Fruit fly (Drosophila melanogaster) whole organism, embryonic: ENCODE data around the gene HIPP1.

Source experiments
- Adf1 ChIP-seq: fragments of 200-800 bp; sonication (Bioruptor generic); IDR thresholded peaks from 2 replicates; pipeline ENCODE4 v1.3.6; 2022; ENCODE audit warnings: missing biosample characterization, missing genetic modification characterization
- Awh ChIP-seq: fragments of 200-800 bp; sonication (Bioruptor generic); IDR thresholded peaks from 2 replicates; pipeline ENCODE4, ENCODE4 v1.3.6; 2022; ENCODE audit warnings: missing biosample characterization, missing genetic modification characterization
- BEAF-32 ChIP-seq: fragments of 200-800 bp; sonication (Bioruptor generic); optimal IDR thresholded peaks from 3 replicates; lab custom pipeline; 2017; ENCODE audit warnings: missing biosample characterization, missing genetic modification characterization, mild to moderate bottlenecking, moderate library complexity, missing genetic modification reagents
- Bgb ChIP-seq: fragments of 200-800 bp; sonication (Bioruptor generic); IDR thresholded peaks from 2 replicates; pipeline ENCODE4 v1.3.6; 2022; ENCODE audit warnings: missing biosample characterization, missing genetic modification characterization; ENCODE audit not compliant: partially characterized antibody
- CG10979 ChIP-seq: fragments of 200-800 bp; sonication (Bioruptor generic); optimal IDR thresholded peaks from 2 replicates; lab custom pipeline; 2018; ENCODE audit warnings: missing biosample characterization, mild to moderate bottlenecking, missing genetic modification characterization, moderate library complexity
- CG11504 ChIP-seq: fragments of 200-800 bp; sonication (Bioruptor generic); optimal IDR thresholded peaks from 3 replicates; lab custom pipeline; 2019; ENCODE audit warnings: missing biosample characterization, mild to moderate bottlenecking, missing genetic modification characterization, moderate library complexity
- CG11560 ChIP-seq: fragments of 200-800 bp; sonication (Bioruptor generic); IDR thresholded peaks from 3 replicates; pipeline ENCODE4 v1.3.6; 2022; ENCODE audit warnings: missing biosample characterization, missing genetic modification characterization
- CG12391 ChIP-seq: fragments of 200-800 bp; sonication (Bioruptor generic); optimal IDR thresholded peaks from 3 replicates; lab custom pipeline; 2018; ENCODE audit warnings: missing biosample characterization, mild to moderate bottlenecking, missing genetic modification characterization, moderate library complexity
- CG12744 ChIP-seq: fragments of 200-800 bp; sonication (Bioruptor generic); optimal IDR thresholded peaks from 2 replicates; lab custom pipeline; 2016; ENCODE audit warnings: missing biosample characterization, missing genetic modification characterization
- CG12942 ChIP-seq: fragments of 200-800 bp; sonication (Bioruptor generic); optimal IDR thresholded peaks from 3 replicates; lab custom pipeline; 2016; ENCODE audit warnings: missing biosample characterization, missing genetic modification characterization
- CG14860 ChIP-seq: fragments of 200-800 bp; sonication (Bioruptor generic); IDR thresholded peaks from 3 replicates; pipeline ENCODE4 v1.3.6; 2022; ENCODE audit warnings: missing biosample characterization, missing genetic modification characterization; ENCODE audit not compliant: partially characterized antibody
- CG17186 ChIP-seq: fragments of 200-800 bp; sonication (Bioruptor generic); optimal IDR thresholded peaks from 3 replicates; lab custom pipeline; 2017; ENCODE audit warnings: missing biosample characterization, missing genetic modification reagents, missing genetic modification characterization
- CG17359 ChIP-seq: fragments of 200-800 bp; sonication (Bioruptor generic); optimal IDR thresholded peaks from 3 replicates; lab custom pipeline; 2018; ENCODE audit warnings: missing biosample characterization, mild to moderate bottlenecking, missing genetic modification characterization, moderate library complexity
- CG18262 ChIP-seq: fragments of 200-800 bp; optimal IDR thresholded peaks from 3 replicates; lab custom pipeline; 2019; ENCODE audit warnings: missing biosample characterization, mild to moderate bottlenecking, missing genetic modification characterization, moderate library complexity
- CG34224 ChIP-seq: fragments of 200-800 bp; sonication (Bioruptor generic); IDR thresholded peaks from 3 replicates; pipeline ENCODE4 v1.3.6; 2022; ENCODE audit warnings: missing biosample characterization, missing genetic modification characterization; ENCODE audit not compliant: partially characterized antibody
- CG3726 ChIP-seq: fragments of 200-800 bp; sonication (Bioruptor generic); IDR thresholded peaks from 3 replicates; pipeline ENCODE4, ENCODE4 v1.3.6; 2022; ENCODE audit warnings: missing biosample characterization, missing genetic modification characterization
- CG7928 ChIP-seq: fragments of 200-800 bp; sonication (Bioruptor generic); optimal IDR thresholded peaks from 2 replicates; lab custom pipeline; 2017; ENCODE audit warnings: missing biosample characterization, mild to moderate bottlenecking, missing genetic modification characterization
- CG9932 ChIP-seq: fragments of 200-800 bp; sonication (Bioruptor generic); IDR thresholded peaks from 2 replicates; pipeline ENCODE4 v1.3.6; 2022; ENCODE audit warnings: missing biosample characterization, missing genetic modification characterization
- Deaf1 ChIP-seq: fragments of 200-800 bp; optimal IDR thresholded peaks from 3 replicates; lab custom pipeline; 2019; ENCODE audit warnings: missing biosample characterization, mild to moderate bottlenecking, missing genetic modification characterization, moderate library complexity
- Fer1 ChIP-seq: fragments of 200-800 bp; sonication (Bioruptor generic); optimal IDR thresholded peaks from 2 replicates; lab custom pipeline; 2017; ENCODE audit warnings: missing biosample characterization, mild to moderate bottlenecking, missing genetic modification characterization
- HLH4C ChIP-seq: fragments of 200-800 bp; sonication (Bioruptor generic); IDR thresholded peaks from 3 replicates; pipeline ENCODE4 v1.3.6; 2022; ENCODE audit warnings: missing biosample characterization, missing genetic modification characterization; ENCODE audit not compliant: partially characterized antibody
- MESR4 ChIP-seq: fragments of 200-800 bp; sonication (Bioruptor generic); optimal IDR thresholded peaks from 2 replicates; lab custom pipeline; 2018; ENCODE audit warnings: missing biosample characterization, mild to moderate bottlenecking, missing genetic modification characterization, moderate library complexity
- Max ChIP-seq: fragments of 200-800 bp; sonication (Bioruptor generic); optimal IDR thresholded peaks from 2 replicates; lab custom pipeline; 2016; ENCODE audit warnings: missing biosample characterization, mild to moderate bottlenecking, missing genetic modification characterization
- NfI ChIP-seq: fragments of 200-800 bp; sonication (Bioruptor generic); optimal IDR thresholded peaks from 3 replicates; lab custom pipeline; 2018; ENCODE audit warnings: missing biosample characterization, mild to moderate bottlenecking, missing genetic modification characterization, moderate library complexity
- Oli ChIP-seq: fragments of 200-800 bp; sonication (Bioruptor generic); optimal IDR thresholded peaks from 2 replicates; lab custom pipeline; 2018; ENCODE audit warnings: missing biosample characterization, mild to moderate bottlenecking, missing genetic modification characterization, moderate library complexity
- Pdp1 ChIP-seq, 2 experiments: fragments of 200-800 bp; sonication (Bioruptor generic); optimal IDR thresholded peaks; 3 replicates each; lab custom pipeline; 2016; ENCODE audit warnings: missing biosample characterization in 2 of 2, missing genetic modification characterization in 2 of 2, mild to moderate bottlenecking in 1 of 2, moderate library complexity in 1 of 2
- Sin3A ChIP-seq: fragments of >200 bp; optimal IDR thresholded peaks from 2 replicates; lab custom pipeline; 2018
- Sox100B ChIP-seq: fragments of 200-800 bp; sonication (Bioruptor generic); optimal IDR thresholded peaks from 3 replicates; lab custom pipeline; 2018; ENCODE audit warnings: missing biosample characterization, mild to moderate bottlenecking, missing genetic modification characterization
- Ssrp ChIP-seq: fragments of 200-800 bp; sonication (Bioruptor generic); optimal IDR thresholded peaks from 2 replicates; lab custom pipeline; 2018; ENCODE audit warnings: missing biosample characterization, mild to moderate bottlenecking, missing genetic modification characterization, moderate library complexity
- ap ChIP-seq: fragments of 200-800 bp; sonication (Bioruptor generic); IDR thresholded peaks from 2 replicates; pipeline ENCODE4 v1.3.6; 2022; ENCODE audit warnings: missing biosample characterization, missing genetic modification characterization
- cato ChIP-seq: fragments of 200-800 bp; sonication (Bioruptor generic); optimal IDR thresholded peaks from 2 replicates; lab custom pipeline; 2016; ENCODE audit warnings: missing biosample characterization, missing genetic modification characterization, borderline replicate concordance
- cwo ChIP-seq: fragments of 200-800 bp; sonication (Bioruptor generic); optimal IDR thresholded peaks from 3 replicates; lab custom pipeline; 2017; ENCODE audit warnings: missing biosample characterization, missing genetic modification characterization, mild to moderate bottlenecking, moderate library complexity, missing genetic modification reagents
- hbn ChIP-seq: fragments of 200-800 bp; sonication (Bioruptor generic); IDR thresholded peaks from 2 replicates; pipeline ENCODE4 v1.3.6; 2022; ENCODE audit warnings: missing biosample characterization, missing genetic modification characterization; ENCODE audit not compliant: partially characterized antibody
- kay ChIP-seq: fragments of 200-800 bp; sonication (Bioruptor generic); optimal IDR thresholded peaks from 2 replicates; lab custom pipeline; 2016; ENCODE audit warnings: missing biosample characterization, missing genetic modification characterization
- mam ChIP-seq: fragments of 200-800 bp; sonication (Bioruptor generic); optimal IDR thresholded peaks from 3 replicates; lab custom pipeline; 2016; ENCODE audit warnings: missing biosample characterization, missing genetic modification characterization
- otp ChIP-seq: fragments of 200-800 bp; sonication (Bioruptor generic); IDR thresholded peaks from 3 replicates; pipeline ENCODE4, ENCODE4 v1.3.6; 2022; ENCODE audit warnings: missing biosample characterization, missing genetic modification characterization
- pita ChIP-seq: fragments of 200-800 bp; sonication (Bioruptor generic); optimal IDR thresholded peaks from 2 replicates; lab custom pipeline; 2017; ENCODE audit warnings: missing biosample characterization, mild to moderate bottlenecking, missing genetic modification characterization
- schlank ChIP-seq: fragments of 200-800 bp; sonication (Bioruptor generic); optimal IDR thresholded peaks from 2 replicates; lab custom pipeline; 2018; ENCODE audit warnings: missing biosample characterization, mild to moderate bottlenecking, missing genetic modification characterization
- seq ChIP-seq: fragments of 200-800 bp; sonication (Bioruptor generic); IDR thresholded peaks from 2 replicates; pipeline ENCODE4 v1.3.6; 2022; ENCODE audit warnings: missing biosample characterization, missing genetic modification characterization
- slou ChIP-seq: fragments of 200-800 bp; sonication (Bioruptor generic); optimal IDR thresholded peaks from 3 replicates; lab custom pipeline; 2016; ENCODE audit warnings: missing biosample characterization, missing genetic modification characterization
- so ChIP-seq: fragments of 200-800 bp; sonication (Bioruptor generic); IDR thresholded peaks from 3 replicates; pipeline ENCODE4 v1.3.6; 2022; ENCODE audit warnings: missing biosample characterization, missing genetic modification characterization
- ssp ChIP-seq: fragments of 200-800 bp; sonication (Bioruptor generic); IDR thresholded peaks from 2 replicates; pipeline ENCODE4 v1.3.6; 2022; ENCODE audit warnings: missing biosample characterization, missing genetic modification characterization
- tap ChIP-seq: fragments of 200-800 bp; optimal IDR thresholded peaks from 3 replicates; lab custom pipeline; 2019; ENCODE audit warnings: missing biosample characterization, mild to moderate bottlenecking, missing genetic modification characterization, moderate library complexity
- tgo ChIP-seq: fragments of 200-800 bp; sonication (Bioruptor generic); IDR thresholded peaks from 3 replicates; pipeline ENCODE4 v1.3.6; 2022; ENCODE audit warnings: missing biosample characterization, missing genetic modification characterization
- tin ChIP-seq: fragments of 200-800 bp; sonication (Bioruptor generic); optimal IDR thresholded peaks from 3 replicates; lab custom pipeline; 2016; ENCODE audit warnings: missing biosample characterization, missing genetic modification characterization
- unpg ChIP-seq: fragments of 200-800 bp; sonication (Bioruptor generic); optimal IDR thresholded peaks from 3 replicates; lab custom pipeline; 2018; ENCODE audit warnings: missing biosample characterization, mild to moderate bottlenecking, missing genetic modification characterization, moderate library complexity
- zfh1 ChIP-seq: fragments of 200-800 bp; sonication (Bioruptor generic); IDR thresholded peaks from 3 replicates; pipeline ENCODE4 v1.3.6; 2022; ENCODE audit warnings: missing biosample characterization, missing genetic modification characterization

Gene HIPP1

dm6 chr3L:20771001-20771890 lies 38.2 kb upstream of the HIPP1 start, which contains the start of the genes CG4042 and Pitslre (continued):
- TF ChIP-seq Pdp1 (GFP tag; optimal IDR thresholded peaks at IDR 0.05; lab: Kevin White, UChicago): peak; percentile 12 to 68
- no peak for TF ChIP-seq CG12744 (GFP tag; lab: Kevin White, UChicago)
- peak; percentile 57; the same call in 2 of the 3 replicates for TF ChIP-seq HLH4C (GFP tag; lab: Robert Waterston, UW)
- TF ChIP-seq tgo (GFP tag; lab: Robert Waterston, UW): peak; percentile 23; the same call in 1 of the 3 replicates
- peak; percentile 31 for TF ChIP-seq tap (tag; lab: Kevin White, UChicago)
- TF ChIP-seq Awh (GFP tag; lab: Robert Waterston, UW): no peak
- 0 out of 2 replicates have a peak, but pooled peaks have one; percentile 23 for TF ChIP-seq ap (GFP tag; lab: Robert Waterston, UW)
- peak; percentile 15 for TF ChIP-seq CG17186 (GFP tag; lab: Kevin White, UChicago)
- TF ChIP-seq ssp (GFP tag; lab: Robert Waterston, UW): peak; percentile 24; the same call in 1 of the 2 replicates
- TF ChIP-seq Bgb (GFP tag; lab: Robert Waterston, UW): peak; percentile 33; the same call in 1 of the 2 replicates
- peak; percentile 30 for TF ChIP-seq slou (GFP tag; lab: Kevin White, UChicago)
- TF ChIP-seq zfh1 (GFP tag; lab: Robert Waterston, UW): 0 out of 3 replicates have a peak, but pooled peaks have one; percentile 47
- TF ChIP-seq kay (GFP tag; lab: Kevin White, UChicago): peak; percentile 25
- no peak for TF ChIP-seq CG3726 (GFP tag; lab: Robert Waterston, UW)
- peak; percentile 23 for TF ChIP-seq Ssrp (tag; lab: Kevin White, UChicago)
- peak; percentile 63 for TF ChIP-seq tin
- TF ChIP-seq Sin3A (lab: Kevin White, UChicago): peak; percentile 52
- TF ChIP-seq CG34224: peak; percentile 70; the same call in 2 of the 3 replicates
- peak; percentile 73 for TF ChIP-seq BEAF-32 (GFP tag; lab: Kevin White, UChicago)
- TF ChIP-seq CG12942 (GFP tag; lab: Kevin White, UChicago): peak; percentile 29
- TF ChIP-seq otp (GFP tag; lab: Robert Waterston, UW): no peak
- TF ChIP-seq seq (GFP tag; lab: Robert Waterston, UW): 0 out of 2 replicates have a peak, but pooled peaks have one; percentile 8
- TF ChIP-seq CG7928 (GFP tag; lab: Kevin White, UChicago): no peak
- TF ChIP-seq MESR4 (GFP tag; lab: Kevin White, UChicago): peak; percentile 97
- peak; percentile 59 for TF ChIP-seq Max (GFP tag; lab: Kevin White, UChicago)
- TF ChIP-seq Sox100B: peak; percentile 59
- TF ChIP-seq Oli (tag; lab: Kevin White, UChicago): peak; percentile 28
- TF ChIP-seq CG17359 (tag; lab: Kevin White, UChicago): peak; percentile 55
- TF ChIP-seq cato (GFP tag; lab: Kevin White, UChicago): peak; percentile 51
- peak; percentile 41 for TF ChIP-seq CG11504 (tag; lab: Kevin White, UChicago)
- no peak for TF ChIP-seq CG11560 (tag; lab: Robert Waterston, UW)
- peak; percentile 7 for TF ChIP-seq unpg (GFP tag; lab: Kevin White, UChicago)
- TF ChIP-seq Fer1 (GFP tag; lab: Kevin White, UChicago): peak; percentile 47
- TF ChIP-seq cwo (GFP tag; lab: Kevin White, UChicago): peak; percentile 7
- TF ChIP-seq so: no peak; the same call in 2 of the 3 replicates
- peak; percentile 56; the same call in 1 of the 3 replicates for TF ChIP-seq CG14860
- no peak for TF ChIP-seq pita (GFP tag; lab: Kevin White, UChicago)
- TF ChIP-seq hbn (GFP tag; lab: Robert Waterston, UW): peak; percentile 71
- TF ChIP-seq mam: peak; percentile 53
- peak; percentile 42 for TF ChIP-seq NfI (GFP tag; lab: Kevin White, UChicago)
- TF ChIP-seq schlank (tag; lab: Kevin White, UChicago): no peak
- no peak for TF ChIP-seq Deaf1 (tag; lab: Kevin White, UChicago)
- peak; percentile 38 for TF ChIP-seq CG12391 (tag; lab: Kevin White, UChicago)
- TF ChIP-seq CG10979: peak; percentile 10
- TF ChIP-seq CG18262 (tag; lab: Kevin White, UChicago): peak; percentile 28
- peak; percentile 28; the same call in 1 of the 2 replicates for TF ChIP-seq Adf1 (GFP tag; lab: Robert Waterston, UW)
- peak; percentile 38; the same call in 1 of the 2 replicates for TF ChIP-seq CG9932 (GFP tag; lab: Robert Waterston, UW)
